Fruit fly (Drosophila melanogaster): ENCODE measurements around the gene CG13857.
A peak's percentile ranks its signal among the peaks of the same experiment; 100 is the strongest.

The CG13857 gene

DNA sequence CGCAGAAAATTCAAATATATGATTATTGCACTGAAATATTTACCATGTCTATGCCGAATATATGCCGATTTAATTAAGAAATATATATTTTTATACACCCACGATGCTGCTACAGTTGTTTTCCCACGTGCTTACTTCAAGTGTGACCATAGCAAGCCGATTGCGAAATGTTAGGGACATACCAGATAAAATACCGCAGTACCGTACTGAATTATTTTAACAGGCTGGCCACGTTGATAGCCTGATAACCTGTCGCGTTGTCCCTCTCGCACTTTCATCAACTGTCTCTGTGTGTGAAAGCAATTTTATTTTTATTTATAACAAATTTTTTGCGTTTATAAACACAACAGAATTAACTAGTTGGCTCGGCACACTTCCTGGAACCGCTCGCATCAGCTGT, 27.0 kb upstream of the CG13857 start, which contains the start of the genes Nop56 and mats (continued):
- TF ChIP-seq fu2 (GFP tag; optimal IDR thresholded peaks at IDR 0.05) (no peak), bcd (GFP tag; optimal IDR thresholded peaks at IDR 0.05) (no peak), jumu (GFP tag; optimal IDR thresholded peaks at IDR 0.05) (no peak), CG11085 (GFP tag; IDR thresholded peaks at IDR 0.05) (no peak), sim (GFP tag; IDR thresholded peaks at IDR 0.05) (no peak), schlank (tag; optimal IDR thresholded peaks at IDR 0.05) (no peak), Pdp1 (GFP tag; optimal IDR thresholded peaks at IDR 0.05) (peak in 1 of 2 experiments; percentile 55), cad (GFP tag; optimal IDR thresholded peaks at IDR 0.05) (no peak), Oli (tag; optimal IDR thresholded peaks at IDR 0.05) (no peak), CG10274 (GFP tag; optimal IDR thresholded peaks at IDR 0.05) (no peak), lov (optimal IDR thresholded peaks at IDR 0.05) (no peak), lov (GFP tag; IDR thresholded peaks at IDR 0.05) (no peak), slou (GFP tag; optimal IDR thresholded peaks at IDR 0.05) (no peak), CG13424 (tag; optimal IDR thresholded peaks at IDR 0.05) (peak; percentile 4), CG8290 (GFP tag; optimal IDR thresholded peaks at IDR 0.05) (no peak), CG8290 (tag; optimal IDR thresholded peaks at IDR 0.05) (no peak), CG14965 (GFP tag; optimal IDR thresholded peaks at IDR 0.05; ENCODE audit: borderline replicate concordance) (no peak), ap (GFP tag; IDR thresholded peaks at IDR 0.05) (no peak), gt (GFP tag; IDR thresholded peaks at IDR 0.05) (no peak), CG4282 (GFP tag; optimal IDR thresholded peaks at IDR 0.05) (no peak), Oaz (GFP tag; IDR thresholded peaks at IDR 0.05) (no peak), CG17186 (GFP tag; optimal IDR thresholded peaks at IDR 0.05) (no peak), pb (GFP tag; optimal IDR thresholded peaks at IDR 0.05) (no peak), tio (GFP tag; optimal IDR thresholded peaks at IDR 0.05) (no peak), vfl (GFP tag; optimal IDR thresholded peaks at IDR 0.05) (no peak), CG16815 (GFP tag; optimal IDR thresholded peaks at IDR 0.05) (no peak), CG2116 (GFP tag; optimal IDR thresholded peaks at IDR 0.05) (peak; percentile 43), Rfx (GFP tag; IDR thresholded peaks at IDR 0.05) (no peak), CHES-1-like (GFP tag; optimal IDR thresholded peaks at IDR 0.05) (no peak), CG16863 (GFP tag; optimal IDR thresholded peaks at IDR 0.05) (no peak), CG17359 (tag; optimal IDR thresholded peaks at IDR 0.05) (peak; percentile 20), CG8944 (GFP tag; optimal IDR thresholded peaks at IDR 0.05) (no peak), CG18764 (GFP tag; optimal IDR thresholded peaks at IDR 0.05) (no peak), ab (GFP tag; optimal IDR thresholded peaks at IDR 0.05) (no peak), CG9215 (GFP tag; IDR thresholded peaks at IDR 0.05) (no peak), CG8478 (optimal IDR thresholded peaks at IDR 0.05) (no peak), CG5953 (GFP tag; IDR thresholded peaks at IDR 0.05) (no peak), sqz (GFP tag; optimal IDR thresholded peaks at IDR 0.05) (no peak), Optix (GFP tag; IDR thresholded peaks at IDR 0.05) (no peak), pum (GFP tag; optimal IDR thresholded peaks at IDR 0.05) (no peak), ftz-f1 (GFP tag; optimal IDR thresholded peaks at IDR 0.05) (peak; percentile 45), crc (GFP tag; optimal IDR thresholded peaks at IDR 0.05) (no peak), CG5180 (GFP tag; optimal IDR thresholded peaks at IDR 0.05) (peak; percentile 64), CG11723 (GFP tag; optimal IDR thresholded peaks at IDR 0.05) (no peak), ase (GFP tag; IDR thresholded peaks at IDR 0.05) (no peak), Hmx (GFP tag; optimal IDR thresholded peaks at IDR 0.05) (no peak), E2f2 (GFP tag; IDR thresholded peaks at IDR 0.05) (peak; percentile 23; the same call in 1 of the 2 replicates), CG13123 (GFP tag; optimal IDR thresholded peaks at IDR 0.05) (no peak), Ets97D (GFP tag; optimal IDR thresholded peaks at IDR 0.05) (peak; percentile 83), abd-A (tag; optimal IDR thresholded peaks at IDR 0.05) (no peak), Ssrp (tag; optimal IDR thresholded peaks at IDR 0.05) (no peak), sc (optimal IDR thresholded peaks at IDR 0.05) (no peak), sc (GFP tag; optimal IDR thresholded peaks at IDR 0.05) (no peak), jing (GFP tag; optimal IDR thresholded peaks at IDR 0.05) (no peak), pnt (GFP tag; optimal IDR thresholded peaks at IDR 0.05) (no peak)
